Worm (Caenorhabditis elegans): Measurements from ENCODE around the gene srh-61.

Gene srh-61

DNA sequence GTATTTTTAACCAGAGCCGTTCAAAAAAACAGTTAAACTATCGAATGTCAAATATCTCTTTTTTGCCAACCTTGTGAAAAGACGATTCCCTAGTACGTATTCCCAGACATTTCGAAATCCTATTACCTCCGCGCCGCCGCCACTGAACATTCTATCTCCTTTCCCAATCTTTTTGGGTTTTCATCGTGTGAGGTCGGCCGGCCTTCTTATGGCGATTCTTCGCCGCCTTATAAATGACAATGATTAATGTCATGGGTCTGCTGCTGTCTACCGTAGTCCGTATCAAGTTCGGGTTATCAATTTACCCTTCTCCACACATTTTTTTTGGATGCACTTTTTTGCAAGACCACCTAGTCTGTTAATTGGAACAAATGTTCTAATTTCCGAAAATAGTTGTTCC is 33.4 kb upstream of the srh-61 start:
- TF ChIP-seq alr-1 (tag; optimal IDR thresholded peaks at IDR 0.05; ENCODE audit: borderline replicate concordance) (no peak), nhr-85 (tag) (peak; percentile 55), blmp-1 (tag; optimal IDR thresholded peaks at IDR 0.05) (peak; percentile 8), ztf-11 (tag; optimal IDR thresholded peaks at IDR 0.05) (no peak)

DNA sequence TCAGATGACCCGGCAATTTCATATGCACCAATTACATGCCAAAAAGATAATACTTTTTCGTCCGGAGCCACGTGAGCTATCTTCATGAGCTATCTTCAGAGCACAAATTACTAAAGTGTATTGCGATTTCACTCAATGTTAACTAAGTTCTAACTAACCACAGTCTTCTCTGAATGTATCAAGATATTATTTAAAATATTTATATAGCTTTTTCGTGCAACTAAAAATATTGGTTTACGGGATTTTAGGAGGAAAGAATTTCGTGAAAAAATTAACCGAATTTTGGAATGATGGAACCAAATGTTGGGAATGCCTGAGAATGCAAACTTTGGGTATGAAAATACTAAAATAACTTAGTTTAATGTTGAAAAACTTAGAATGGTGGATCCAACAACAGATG is 31.3 kb upstream of the srh-61 start, which contains the start of gene F49C5.16:
Gene F49C5.16 (plus strand): TSS at position 301 of the 400 bp plus-strand sequence.
- TF ChIP-seq lin-39 (tag; optimal IDR thresholded peaks at IDR 0.05) = no peak
- no peak for TF ChIP-seq nhr-85 (tag)
- TF ChIP-seq rnt-1 (tag; optimal IDR thresholded peaks at IDR 0.05) = no peak
- no peak for TF ChIP-seq zag-1 (tag; optimal IDR thresholded peaks at IDR 0.05)
- no peak for TF ChIP-seq aha-1 (tag; optimal IDR thresholded peaks at IDR 0.05)
- TF ChIP-seq mab-9 (GFP tag; IDR thresholded peaks at IDR 0.05) = no peak
- no peak for TF ChIP-seq nhr-76 (tag; optimal IDR thresholded peaks at IDR 0.05)
- no peak for TF ChIP-seq lir-3 (tag; optimal IDR thresholded peaks at IDR 0.05; ENCODE audit: poor library complexity)
- no peak for TF ChIP-seq unc-98 (GFP tag; IDR thresholded peaks at IDR 0.05)
- no peak for TF ChIP-seq nhr-84 (tag; optimal IDR thresholded peaks at IDR 0.05)
- no peak for TF ChIP-seq pqm-1 (tag; optimal IDR thresholded peaks at IDR 0.05)
- no peak for TF ChIP-seq lin-13 (GFP tag; optimal IDR thresholded peaks at IDR 0.05)
- no peak for TF ChIP-seq lin-15B (tag; optimal IDR thresholded peaks at IDR 0.05)
- no peak for TF ChIP-seq unc-86 (tag; optimal IDR thresholded peaks at IDR 0.05)
- TF ChIP-seq aly-2 (tag; optimal IDR thresholded peaks at IDR 0.05) = no peak
- no peak for TF ChIP-seq snu-23 (GFP tag; optimal IDR thresholded peaks at IDR 0.05)

DNA sequence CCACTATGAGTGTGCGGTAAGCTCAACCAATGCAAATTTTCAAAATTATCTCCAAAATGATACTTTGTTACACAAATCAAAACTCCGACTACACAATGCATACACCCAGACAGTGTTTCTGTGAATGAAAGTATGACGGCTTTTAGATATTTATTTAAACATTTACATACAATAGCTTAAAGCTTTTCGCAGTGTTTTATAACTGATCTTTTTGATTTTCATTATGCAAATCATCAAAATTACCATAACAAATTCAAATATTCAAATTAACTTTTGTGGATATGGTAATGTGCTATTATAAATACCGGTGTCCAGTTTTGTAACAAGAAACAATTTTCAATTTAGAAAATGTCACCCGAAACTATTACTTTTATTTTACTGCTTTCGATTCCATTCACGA is 30.2 kb upstream of the srh-61 start, which contains the start of the genes F49C5.5 and F49C5.10:
Gene F49C5.5 (minus strand): TSS at position 101 of the 400 bp plus-strand sequence.
Gene F49C5.10 (plus strand): TSS at position 344 of the 400 bp plus-strand sequence.
- TF ChIP-seq isw-1 (GFP tag; IDR thresholded peaks at IDR 0.05) (no peak), nhr-84 (tag; optimal IDR thresholded peaks at IDR 0.05) (no peak), nhr-71 (tag; optimal IDR thresholded peaks at IDR 0.05) (no peak), nhr-19 (GFP tag; conservative IDR thresholded peaks at IDR 0.05) (no peak), unc-62 (GFP tag; optimal IDR thresholded peaks at IDR 0.05) (no peak), swsn-7 (tag; optimal IDR thresholded peaks at IDR 0.05) (no peak), ces-1 (GFP tag; optimal IDR thresholded peaks at IDR 0.05) (no peak), rnt-1 (tag; optimal IDR thresholded peaks at IDR 0.05) (no peak), skn-1 (tag; optimal IDR thresholded peaks at IDR 0.05) (no peak), tlp-1 (tag; optimal IDR thresholded peaks at IDR 0.05) (no peak), C04F5.9 (tag; optimal IDR thresholded peaks at IDR 0.05) (no peak)

DNA sequence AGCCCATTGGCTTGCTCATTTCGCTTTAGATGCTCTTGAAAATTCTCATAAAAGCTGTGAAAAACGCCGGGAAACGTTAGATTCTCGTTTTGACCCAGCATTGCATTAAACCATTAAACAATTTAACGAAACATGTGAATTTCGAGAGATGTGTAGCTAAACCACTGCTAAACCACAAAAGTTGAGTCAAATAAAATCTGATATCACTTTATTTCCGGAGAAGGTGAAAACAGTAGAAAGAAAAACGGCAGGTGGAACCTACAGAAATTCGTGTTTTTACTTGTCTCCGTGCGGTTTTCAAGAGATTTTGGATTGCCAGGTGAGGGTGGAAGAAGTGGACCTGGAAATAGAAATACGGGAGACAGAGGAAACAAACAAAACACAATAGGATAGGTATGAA is 28.3 kb upstream of the srh-61 start, which contains the start of gene F49C5.9:
Gene F49C5.9 (minus strand): TSS at position 101 of the 400 bp plus-strand sequence.
- TF ChIP-seq ceh-63 (GFP tag; optimal IDR thresholded peaks at IDR 0.05) (no peak), lsy-2 (tag; optimal IDR thresholded peaks at IDR 0.05) (no peak), nhr-90 (tag; optimal IDR thresholded peaks at IDR 0.05; ENCODE audit: poor library complexity) (no peak), elt-2 (tag; optimal IDR thresholded peaks at IDR 0.05) (no peak), fkh-10 (GFP tag; optimal IDR thresholded peaks at IDR 0.05) (no peak), nhr-47 (tag; optimal IDR thresholded peaks at IDR 0.05) (no peak), ceh-88 (GFP tag; IDR thresholded peaks at IDR 0.05) (no peak), C04F5.9 (tag; optimal IDR thresholded peaks at IDR 0.05) (no peak), pax-3 (tag; optimal IDR thresholded peaks at IDR 0.05) (no peak), C34B4.2 (tag; optimal IDR thresholded peaks at IDR 0.05) (no peak), sox-4 (tag; optimal IDR thresholded peaks at IDR 0.05) (no peak), hlh-4 (tag; optimal IDR thresholded peaks at IDR 0.05) (no peak), snpc-4 (tag; optimal IDR thresholded peaks at IDR 0.05) (no peak), zag-1 (tag; optimal IDR thresholded peaks at IDR 0.05) (no peak), unc-130 (tag; optimal IDR thresholded peaks at IDR 0.05) (no peak), mep-1 (tag; optimal IDR thresholded peaks at IDR 0.05) (no peak), unc-30 (tag; optimal IDR thresholded peaks at IDR 0.05) (no peak), hlh-17 (GFP tag; optimal IDR thresholded peaks at IDR 0.05; ENCODE audit: borderline replicate concordance) (no peak)
